Fruit fly (Drosophila melanogaster) whole organism, embryonic: ENCODE data around the gene Ac13E.
A peak's percentile ranks its signal among the peaks of the same experiment; 100 is the strongest.

Source experiments
- Antp ChIP-seq: fragments of 200-800 bp; sonication (Bioruptor generic); optimal IDR thresholded peaks from 3 replicates; lab custom pipeline; 2016; ENCODE audit warnings: missing biosample characterization, missing genetic modification characterization
- CG1024 ChIP-seq: fragments of 200-800 bp; sonication (Bioruptor generic); IDR thresholded peaks from 2 replicates; pipeline ENCODE4 v1.3.6; 2022; ENCODE audit warnings: missing biosample characterization, missing genetic modification characterization
- CG10267 ChIP-seq: fragments of 200-800 bp; sonication (Bioruptor generic); optimal IDR thresholded peaks from 2 replicates; lab custom pipeline; 2018; ENCODE audit warnings: missing biosample characterization, mild to moderate bottlenecking, missing genetic modification characterization, moderate library complexity
- CG13424 ChIP-seq: fragments of 200-800 bp; sonication (Bioruptor generic); optimal IDR thresholded peaks from 2 replicates; lab custom pipeline; 2019; ENCODE audit warnings: missing biosample characterization, mild to moderate bottlenecking, missing genetic modification characterization, moderate library complexity
- CG14014 ChIP-seq: fragments of 200-800 bp; sonication (Bioruptor generic); IDR thresholded peaks from 2 replicates; pipeline ENCODE4 v1.3.6; 2022; ENCODE audit warnings: missing biosample characterization, missing genetic modification characterization
- CG1529 ChIP-seq: fragments of 200-800 bp; sonication (Bioruptor generic); optimal IDR thresholded peaks from 3 replicates; lab custom pipeline; 2018; ENCODE audit warnings: missing biosample characterization, missing genetic modification characterization
- CG17385 ChIP-seq: fragments of 200-800 bp; sonication (Bioruptor generic); optimal IDR thresholded peaks from 3 replicates; lab custom pipeline; 2018; ENCODE audit warnings: missing biosample characterization, mild to moderate bottlenecking, missing genetic modification characterization
- CG1792 ChIP-seq: fragments of 200-800 bp; sonication (Bioruptor generic); optimal IDR thresholded peaks from 2 replicates; lab custom pipeline; 2016; ENCODE audit warnings: missing biosample characterization, missing genetic modification characterization
- CG2202 ChIP-seq: fragments of 200-800 bp; sonication (Bioruptor generic); optimal IDR thresholded peaks from 2 replicates; lab custom pipeline; 2018; ENCODE audit warnings: missing biosample characterization, mild to moderate bottlenecking, missing genetic modification characterization
- CG30020 ChIP-seq: fragments of 200-800 bp; optimal IDR thresholded peaks from 2 replicates; lab custom pipeline; 2019; ENCODE audit warnings: missing biosample characterization, mild to moderate bottlenecking, missing genetic modification characterization, moderate library complexity
- CG30431 ChIP-seq: fragments of 200-800 bp; sonication (Bioruptor generic); optimal IDR thresholded peaks from 2 replicates; lab custom pipeline; 2017; ENCODE audit warnings: missing biosample characterization, missing genetic modification characterization
- CG6272 ChIP-seq: fragments of 200-800 bp; sonication (Bioruptor generic); IDR thresholded peaks from 2 replicates; pipeline ENCODE4 v1.3.6; 2022; ENCODE audit warnings: missing biosample characterization, missing genetic modification characterization
- CG6813 ChIP-seq: fragments of 200-800 bp; sonication (Bioruptor generic); optimal IDR thresholded peaks from 2 replicates; lab custom pipeline; 2017; ENCODE audit warnings: missing biosample characterization, missing genetic modification characterization, mild to moderate bottlenecking, moderate library complexity, missing genetic modification reagents
- CG7271 ChIP-seq: fragments of 200-800 bp; sonication (Bioruptor generic); optimal IDR thresholded peaks from 2 replicates; lab custom pipeline; 2018; ENCODE audit warnings: missing biosample characterization, mild to moderate bottlenecking, missing genetic modification characterization, moderate library complexity
- CG7928 ChIP-seq: fragments of 200-800 bp; sonication (Bioruptor generic); optimal IDR thresholded peaks from 2 replicates; lab custom pipeline; 2017; ENCODE audit warnings: missing biosample characterization, mild to moderate bottlenecking, missing genetic modification characterization
- CG8388 ChIP-seq: fragments of 200-800 bp; sonication (Bioruptor generic); optimal IDR thresholded peaks from 2 replicates; lab custom pipeline; 2019; ENCODE audit warnings: missing biosample characterization, mild to moderate bottlenecking, missing genetic modification characterization, moderate library complexity
- CG8944 ChIP-seq: fragments of 200-800 bp; sonication (Bioruptor generic); optimal IDR thresholded peaks from 3 replicates; lab custom pipeline; 2016; ENCODE audit warnings: missing biosample characterization, missing genetic modification characterization
- CG9727 ChIP-seq: fragments of 200-800 bp; sonication (Bioruptor generic); optimal IDR thresholded peaks from 3 replicates; lab custom pipeline; 2017; ENCODE audit warnings: missing biosample characterization, mild to moderate bottlenecking, missing genetic modification characterization
- D ChIP-seq, 2 experiments: fragments of 200-800 bp in 1 of 2; fragments of >200 bp in 1 of 2; sonication (Bioruptor generic) in 1 of 2; optimal IDR thresholded peaks; 2 replicates in 1 of 2; 3 replicates in 1 of 2; lab custom pipeline; 2017; ENCODE audit warnings: mild to moderate bottlenecking in 1 of 2, missing biosample characterization in 1 of 2, missing genetic modification characterization in 1 of 2, missing genetic modification reagents in 1 of 2
- Dip2 ChIP-seq: fragments of 200-800 bp; sonication (Bioruptor generic); IDR thresholded peaks from 2 replicates; pipeline ENCODE4 v1.3.6; 2022; ENCODE audit warnings: missing biosample characterization, missing genetic modification characterization
- Drgx ChIP-seq: fragments of 200-800 bp; sonication (Bioruptor generic); IDR thresholded peaks from 2 replicates; pipeline ENCODE4 v1.3.6; 2022; ENCODE audit warnings: missing biosample characterization, missing genetic modification characterization
- Ets65A ChIP-seq: fragments of 200-800 bp; sonication (Bioruptor generic); peaks from one replicate; lab custom pipeline; 2016; ENCODE audit warnings: missing biosample characterization, missing genetic modification characterization
- Fer3 ChIP-seq: fragments of 200-800 bp; sonication (Bioruptor generic); optimal IDR thresholded peaks from 2 replicates; lab custom pipeline; 2018; ENCODE audit warnings: missing biosample characterization, mild to moderate bottlenecking, missing genetic modification characterization, moderate library complexity
- Gsc ChIP-seq: fragments of 200-800 bp; sonication (Bioruptor generic); IDR thresholded peaks from 2 replicates; pipeline ENCODE4 v1.3.6; 2022; ENCODE audit warnings: missing biosample characterization, missing genetic modification characterization
- Hand ChIP-seq: fragments of 200-800 bp; sonication (Bioruptor generic); optimal IDR thresholded peaks from 2 replicates; lab custom pipeline; 2017; ENCODE audit warnings: mild to moderate bottlenecking, missing biosample characterization, missing genetic modification reagents, missing genetic modification characterization
- Hey ChIP-seq: fragments of 200-800 bp; sonication (Bioruptor generic); optimal IDR thresholded peaks from 3 replicates; lab custom pipeline; 2018; ENCODE audit warnings: missing biosample characterization, mild to moderate bottlenecking, missing genetic modification characterization
- Lhr ChIP-seq: fragments of 200-800 bp; sonication (Bioruptor generic); optimal IDR thresholded peaks from 3 replicates; lab custom pipeline; 2017; ENCODE audit warnings: mild to moderate bottlenecking, missing biosample characterization, missing genetic modification reagents, missing genetic modification characterization
- Max ChIP-seq: fragments of 200-800 bp; sonication (Bioruptor generic); optimal IDR thresholded peaks from 2 replicates; lab custom pipeline; 2016; ENCODE audit warnings: missing biosample characterization, mild to moderate bottlenecking, missing genetic modification characterization
- Meics ChIP-seq: fragments of 200-800 bp; sonication (Bioruptor generic); optimal IDR thresholded peaks from 2 replicates; lab custom pipeline; 2017; ENCODE audit warnings: missing biosample characterization, mild to moderate bottlenecking, missing genetic modification characterization
- NK7.1 ChIP-seq: fragments of 200-800 bp; sonication (Bioruptor generic); optimal IDR thresholded peaks from 3 replicates; lab custom pipeline; 2016; ENCODE audit warnings: missing biosample characterization, missing genetic modification characterization
- Optix ChIP-seq: fragments of 200-800 bp; sonication (Bioruptor generic); IDR thresholded peaks from 3 replicates; pipeline ENCODE4 v1.3.6; 2022; ENCODE audit warnings: missing biosample characterization, missing genetic modification characterization
- Sox102F ChIP-seq: fragments of 200-800 bp; sonication (Bioruptor generic); optimal IDR thresholded peaks from 2 replicates; lab custom pipeline; 2018; ENCODE audit warnings: missing biosample characterization, mild to moderate bottlenecking, missing genetic modification characterization, moderate library complexity
- Spps ChIP-seq: fragments of 200-800 bp; sonication (Bioruptor generic); optimal IDR thresholded peaks from 2 replicates; lab custom pipeline; 2018; ENCODE audit warnings: missing biosample characterization, mild to moderate bottlenecking, missing genetic modification characterization
- Sry-δ ChIP-seq: fragments of 200-800 bp; sonication (Bioruptor generic); optimal IDR thresholded peaks from 2 replicates; lab custom pipeline; 2016; ENCODE audit warnings: missing biosample characterization, missing genetic modification characterization
- ap ChIP-seq: fragments of 200-800 bp; sonication (Bioruptor generic); IDR thresholded peaks from 2 replicates; pipeline ENCODE4 v1.3.6; 2022; ENCODE audit warnings: missing biosample characterization, missing genetic modification characterization
- ash1 ChIP-seq: fragments of 200-800 bp; sonication (Bioruptor generic); optimal IDR thresholded peaks from 2 replicates; lab custom pipeline; 2018; ENCODE audit warnings: missing biosample characterization, mild to moderate bottlenecking, missing genetic modification characterization
- bcd ChIP-seq: fragments of 200-800 bp; sonication (Bioruptor generic); optimal IDR thresholded peaks from 2 replicates; lab custom pipeline; 2017; ENCODE audit warnings: missing biosample characterization, mild to moderate bottlenecking, missing genetic modification characterization
- ci ChIP-seq: fragments of 200-800 bp; sonication (Bioruptor generic); IDR thresholded peaks from 3 replicates; pipeline ENCODE4 v1.3.6; 2022; ENCODE audit warnings: missing biosample characterization, missing genetic modification characterization
- en ChIP-seq: fragments of 200-800 bp; sonication (Bioruptor generic); optimal IDR thresholded peaks from 2 replicates; lab custom pipeline; 2016; ENCODE audit warnings: missing biosample characterization, missing genetic modification characterization
- grn ChIP-seq: fragments of 200-800 bp; sonication (Bioruptor generic); optimal IDR thresholded peaks from 3 replicates; lab custom pipeline; 2017; ENCODE audit warnings: missing biosample characterization, missing genetic modification characterization
- gsb-n ChIP-seq: fragments of 200-800 bp; sonication (Bioruptor generic); optimal IDR thresholded peaks from 3 replicates; lab custom pipeline; 2018; ENCODE audit warnings: missing biosample characterization, mild to moderate bottlenecking, missing genetic modification characterization
- her ChIP-seq: fragments of 200-800 bp; sonication (Bioruptor generic); optimal IDR thresholded peaks from 2 replicates; lab custom pipeline; 2016; ENCODE audit warnings: missing biosample characterization, missing genetic modification characterization
- ind ChIP-seq: fragments of 200-800 bp; sonication (Bioruptor generic); optimal IDR thresholded peaks from 3 replicates; lab custom pipeline; 2016; ENCODE audit warnings: missing biosample characterization, missing genetic modification characterization
- ken ChIP-seq: fragments of 200-800 bp; sonication (Bioruptor generic); IDR thresholded peaks from 3 replicates; pipeline ENCODE4 v1.3.6; 2022; ENCODE audit warnings: missing biosample characterization, missing genetic modification characterization
- nerfin-1 ChIP-seq: fragments of 200-800 bp; sonication (Bioruptor generic); optimal IDR thresholded peaks from 3 replicates; lab custom pipeline; 2019; ENCODE audit warnings: missing biosample characterization, mild to moderate bottlenecking, missing genetic modification characterization, moderate library complexity
- pum ChIP-seq: fragments of 200-800 bp; sonication (Bioruptor generic); optimal IDR thresholded peaks from 2 replicates; lab custom pipeline; 2016; ENCODE audit warnings: missing biosample characterization, missing genetic modification characterization
- tgo ChIP-seq: fragments of 200-800 bp; sonication (Bioruptor generic); IDR thresholded peaks from 3 replicates; pipeline ENCODE4 v1.3.6; 2022; ENCODE audit warnings: missing biosample characterization, missing genetic modification characterization
- tin ChIP-seq: fragments of 200-800 bp; sonication (Bioruptor generic); optimal IDR thresholded peaks from 3 replicates; lab custom pipeline; 2016; ENCODE audit warnings: missing biosample characterization, missing genetic modification characterization
- tna ChIP-seq: fragments of 200-800 bp; sonication (Bioruptor generic); IDR thresholded peaks from 2 replicates; pipeline ENCODE4 v1.3.6; 2022; ENCODE audit warnings: missing biosample characterization, missing genetic modification characterization; ENCODE audit not compliant: partially characterized antibody
- ttk ChIP-seq: fragments of 200-800 bp; sonication (Bioruptor generic); IDR thresholded peaks from 2 replicates; pipeline ENCODE4 v2.1.2; 2022; ENCODE audit warnings: missing biosample characterization, missing genetic modification characterization
- yki ChIP-seq: fragments of >200 bp; optimal IDR thresholded peaks from 3 replicates; lab custom pipeline; 2018

Ac13E gene

DNA sequence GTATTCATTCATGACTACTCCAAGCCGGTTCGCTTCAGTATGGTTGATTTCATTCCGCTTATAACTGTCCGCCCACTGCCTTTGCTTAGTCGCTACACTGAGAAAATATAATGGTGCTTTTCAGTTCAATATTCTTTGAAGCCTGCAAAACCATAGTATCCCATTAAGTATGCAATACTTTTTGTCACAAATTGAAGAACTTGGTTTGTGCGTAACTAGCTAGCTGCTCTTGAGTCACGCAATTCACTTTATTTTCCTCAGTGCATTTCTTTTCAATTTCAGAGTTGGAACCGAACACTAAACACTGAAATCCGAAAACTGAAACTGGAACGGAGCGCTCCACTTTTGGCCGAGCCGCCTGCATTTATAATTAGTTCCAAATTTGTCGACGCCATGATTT, 45.6 kb upstream of the Ac13E start (continued):
- peak; percentile 68 for TF ChIP-seq ind (GFP tag; lab: Kevin White, UChicago)
- no peak for TF ChIP-seq Lhr (GFP tag; lab: Kevin White, UChicago)
- peak; percentile 11 for TF ChIP-seq Max (GFP tag; lab: Kevin White, UChicago)
- TF ChIP-seq nerfin-1 (tag; lab: Kevin White, UChicago), result peak; percentile 27
- TF ChIP-seq CG8388, result peak; percentile 23
- peak; percentile 41 for TF ChIP-seq her (GFP tag; lab: Kevin White, UChicago)
- peak; percentile 55 for TF ChIP-seq tin
- no peak for TF ChIP-seq CG2202
- peak; percentile 41 for TF ChIP-seq CG17385 (GFP tag; lab: Kevin White, UChicago)
- TF ChIP-seq yki, result no peak
- peak; percentile 59; the same call in 2 of the 3 replicates for TF ChIP-seq tgo (GFP tag; lab: Robert Waterston, UW)
- TF ChIP-seq Sry-δ (GFP tag; lab: Kevin White, UChicago), result no peak
- TF ChIP-seq Ets65A, result peak; percentile 95
- TF ChIP-seq en (GFP tag; lab: Kevin White, UChicago), result peak; percentile 50
- TF ChIP-seq Drgx, result peak; percentile 65; the same call in 1 of the 2 replicates
- no peak for TF ChIP-seq Hey (tag; lab: Kevin White, UChicago)
- TF ChIP-seq Meics, result peak; percentile 55
- TF ChIP-seq CG9727, result no peak
- peak; percentile 24; the same call in 1 of the 3 replicates for TF ChIP-seq Optix
- no peak for TF ChIP-seq Spps (tag; lab: Kevin White, UChicago)
- no peak for TF ChIP-seq tna (GFP tag; lab: Robert Waterston, UW)
- TF ChIP-seq CG1792 (GFP tag; lab: Kevin White, UChicago), result no peak
- TF ChIP-seq CG10267, result peak; percentile 27
- TF ChIP-seq Fer3 (tag; lab: Kevin White, UChicago), result peak; percentile 45
- TF ChIP-seq CG8944 (GFP tag; lab: Kevin White, UChicago), result peak; percentile 40
- TF ChIP-seq CG7928 (GFP tag; lab: Kevin White, UChicago), result peak; percentile 14
- peak; percentile 23 for TF ChIP-seq CG1529 (GFP tag; lab: Kevin White, UChicago)
- peak; percentile 27 for TF ChIP-seq CG30431 (GFP tag; lab: Kevin White, UChicago)
- peak; percentile 54 for TF ChIP-seq pum (GFP tag; lab: Kevin White, UChicago)
- peak; percentile 45; the same call in 1 of the 2 replicates for TF ChIP-seq ttk
- no peak for TF ChIP-seq ash1 (GFP tag; lab: Kevin White, UChicago)
- TF ChIP-seq CG6272, result 0 out of 2 replicates have a peak, but pooled peaks have one; percentile 47
- no peak for TF ChIP-seq Hand (GFP tag; lab: Kevin White, UChicago)
- peak; percentile 54 for TF ChIP-seq Antp (GFP tag; lab: Kevin White, UChicago)
- TF ChIP-seq D (optimal IDR thresholded peaks at IDR 0.05; lab: Kevin White, UChicago), result no peak
- no peak for TF ChIP-seq D (GFP tag; optimal IDR thresholded peaks at IDR 0.05; lab: Kevin White, UChicago)
- no peak for TF ChIP-seq grn (GFP tag; lab: Kevin White, UChicago)
- peak; percentile 52 for TF ChIP-seq NK7.1 (GFP tag; lab: Kevin White, UChicago)
- peak; percentile 44; the same call in 1 of the 2 replicates for TF ChIP-seq ap (GFP tag; lab: Robert Waterston, UW)
- no peak for TF ChIP-seq Gsc (GFP tag; lab: Robert Waterston, UW)
- TF ChIP-seq ci, result peak; percentile 74; the same call in 2 of the 3 replicates
- peak; percentile 47 for TF ChIP-seq bcd (GFP tag; lab: Kevin White, UChicago)
- no peak for TF ChIP-seq gsb-n (tag; lab: Kevin White, UChicago)
- no peak for TF ChIP-seq CG30020
- TF ChIP-seq CG6813 (GFP tag; lab: Kevin White, UChicago), result peak; percentile 52
- TF ChIP-seq CG1024, result 0 out of 2 replicates have a peak, but pooled peaks have one; percentile 28
- peak; percentile 50; the same call in 2 of the 3 replicates for TF ChIP-seq ken (GFP tag; lab: Robert Waterston, UW)
- TF ChIP-seq Sox102F (GFP tag; lab: Kevin White, UChicago), result peak; percentile 75
- no peak for TF ChIP-seq CG7271 (tag; lab: Kevin White, UChicago)
- peak; percentile 57 for TF ChIP-seq CG14014 (GFP tag; lab: Robert Waterston, UW)
- TF ChIP-seq CG13424 (tag; lab: Kevin White, UChicago), result peak; percentile 66
- TF ChIP-seq Dip2 (GFP tag; lab: Robert Waterston, UW), result no peak
